Fruit fly (Drosophila melanogaster) S2 (cell line): ENCODE results near the gene hop.

Experiments used
- CG8478 ChIP-seq: fragments of >200 bp; optimal IDR thresholded peaks from 2 replicates; lab custom pipeline; 2018
- CTCF ChIP-seq, 2 experiments: fragments of >200 bp; optimal IDR thresholded peaks; 2 replicates each; lab custom pipeline; 2018

Gene hop

DNA sequence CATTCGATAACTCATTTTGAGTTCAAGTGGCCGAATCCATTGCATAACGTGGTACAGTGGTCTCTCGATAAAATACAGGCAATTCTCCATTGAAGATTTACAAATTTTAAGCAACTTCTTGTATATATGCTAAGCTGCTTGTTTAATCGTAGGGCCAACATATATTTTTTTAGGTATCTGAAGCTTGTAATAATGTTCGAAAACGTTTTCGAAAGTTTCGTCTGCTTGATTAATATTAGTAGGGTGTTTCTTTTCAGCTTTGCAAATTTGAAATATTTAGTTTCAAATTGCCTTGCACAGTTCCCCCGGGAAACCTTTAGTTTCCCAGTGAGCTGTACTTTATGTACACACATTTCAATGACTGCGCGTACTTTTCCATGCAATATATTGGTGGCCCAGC is 11.8 kb upstream of the hop start:
- TF ChIP-seq CTCF (optimal IDR thresholded peaks at IDR 0.05; lab: Kevin White, UChicago) (no peak), CG8478 (lab: Kevin White, UChicago) (no peak)

DNA sequence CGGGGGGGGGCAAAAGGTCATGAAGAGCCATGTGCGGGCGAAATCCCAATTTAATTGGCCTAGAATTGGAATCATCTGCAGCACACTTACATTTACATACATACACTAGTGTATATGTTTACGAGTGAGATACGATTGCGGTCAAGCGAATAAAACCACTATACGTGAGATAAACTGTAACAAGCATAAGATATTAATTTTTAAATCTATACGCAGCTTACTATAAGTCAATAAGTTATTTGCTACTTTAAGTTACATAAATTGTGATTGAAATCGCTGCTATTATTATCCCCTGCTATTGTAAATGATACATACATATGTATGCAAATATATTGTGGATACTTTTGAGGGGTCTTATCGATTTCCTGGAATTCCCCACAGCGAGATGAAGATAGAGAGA is 11.2 kb upstream of the hop start:
- TF ChIP-seq CG8478 (lab: Kevin White, UChicago): no peak
- no peak for TF ChIP-seq CTCF (optimal IDR thresholded peaks at IDR 0.05; lab: Kevin White, UChicago)

DNA sequence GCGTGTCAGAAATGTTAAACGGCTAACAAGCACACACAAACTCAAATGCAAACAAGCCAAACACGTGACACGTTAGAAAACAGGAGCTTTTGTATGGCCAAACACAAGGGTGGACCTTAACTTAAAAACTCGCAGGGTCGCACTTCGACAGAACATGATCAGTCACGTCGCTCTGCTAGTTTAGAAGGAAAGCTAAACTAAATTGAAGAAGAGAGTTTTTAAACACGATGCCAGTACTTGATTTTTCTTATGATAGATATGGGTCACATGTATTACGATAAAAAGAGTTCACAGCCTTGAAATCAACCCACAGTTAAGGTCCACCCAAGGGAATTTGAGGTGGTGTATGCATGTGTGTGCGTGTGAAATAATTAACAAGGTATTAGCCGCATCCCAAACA is 10.5 kb upstream of the hop start:
- TF ChIP-seq CG8478 (lab: Kevin White, UChicago) (no peak), CTCF (optimal IDR thresholded peaks at IDR 0.05; lab: Kevin White, UChicago) (no peak)

DNA sequence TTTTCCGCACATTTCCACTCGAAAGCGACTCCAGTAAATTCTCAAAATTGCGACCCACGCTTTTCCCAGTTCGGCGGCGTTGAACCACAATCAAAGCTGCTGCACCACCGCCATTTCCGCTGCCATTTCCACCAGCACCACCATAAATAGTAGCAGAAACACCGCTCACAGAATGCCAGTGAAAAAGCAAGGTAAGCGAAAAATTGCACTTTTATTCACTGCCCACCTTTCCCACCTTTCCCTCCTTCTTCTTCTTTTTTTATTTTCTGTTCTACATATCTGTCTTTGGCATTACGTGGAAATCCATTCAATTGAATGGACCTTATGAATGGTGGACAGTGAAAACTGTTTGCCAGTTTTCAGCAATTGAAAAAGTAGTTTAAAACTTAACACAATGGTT is 6.4 kb upstream of the hop start:
- TF ChIP-seq CTCF (optimal IDR thresholded peaks at IDR 0.05; lab: Kevin White, UChicago) (no peak), CG8478 (lab: Kevin White, UChicago) (no peak)

DNA sequence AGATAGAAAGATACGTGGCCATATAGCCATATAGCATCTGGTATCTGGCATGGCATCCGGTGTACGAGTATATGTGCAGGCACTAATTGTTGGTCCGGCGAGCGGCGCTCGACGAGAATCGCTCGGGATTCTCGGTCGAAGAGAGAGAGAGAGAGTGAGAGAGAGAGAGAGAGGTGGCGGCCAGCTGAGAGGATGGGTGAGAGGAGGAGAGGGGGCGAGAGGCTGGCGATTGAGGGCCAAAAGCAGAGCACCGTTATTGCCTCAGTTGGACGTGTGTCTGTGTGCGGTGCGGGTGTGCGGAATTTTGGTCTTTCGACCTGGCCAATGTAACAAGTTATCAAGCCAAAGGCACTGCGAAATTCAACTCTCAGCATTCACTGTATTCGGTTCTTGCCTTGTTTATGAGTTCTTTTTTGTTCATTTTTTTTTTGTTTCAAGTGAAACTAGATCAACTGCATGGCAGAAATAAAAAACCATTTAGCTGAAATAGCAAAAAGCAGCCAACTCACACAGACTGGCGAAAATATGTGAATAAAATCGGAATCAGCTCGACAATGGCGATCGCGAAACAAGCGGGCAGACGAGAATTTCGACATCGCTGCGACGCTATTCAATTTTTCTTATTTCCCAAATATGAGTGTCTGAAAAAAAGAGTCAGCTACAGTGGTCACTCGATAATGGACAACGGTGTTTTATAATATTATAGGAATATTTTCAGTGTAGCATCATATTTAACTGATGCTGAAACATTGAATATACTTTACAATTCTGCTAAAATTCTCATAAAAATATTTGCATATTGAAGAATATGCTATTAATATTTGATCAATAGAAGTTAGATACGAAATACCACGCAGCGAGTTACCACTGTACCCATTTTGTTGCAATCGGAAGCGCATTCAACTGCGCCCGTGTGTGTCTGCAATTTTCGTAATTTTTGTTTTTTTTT is 5.1 kb upstream of the hop start:
- TF ChIP-seq CTCF (optimal IDR thresholded peaks at IDR 0.05; lab: Kevin White, UChicago): no peak
- no peak for TF ChIP-seq CG8478 (lab: Kevin White, UChicago)

DNA sequence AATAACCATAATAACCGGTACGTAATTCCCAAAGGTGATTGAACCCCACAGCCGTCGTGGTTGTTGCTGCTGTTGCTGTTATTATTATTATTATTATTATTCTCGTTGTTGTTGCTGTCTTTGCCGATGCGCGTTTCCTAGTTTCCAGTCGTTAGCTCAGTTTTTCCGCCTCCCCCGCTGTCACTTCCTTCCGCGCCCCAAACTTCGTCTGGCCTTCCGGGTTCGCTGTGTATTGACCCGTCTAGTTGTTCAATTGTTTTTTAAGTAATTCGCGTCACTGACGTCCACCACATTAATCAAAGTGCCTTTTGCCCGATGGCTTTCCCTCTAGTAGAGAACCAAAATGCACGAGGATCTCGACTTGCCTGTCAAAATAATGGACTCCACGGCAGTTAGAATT is 3.7 kb upstream of the hop start:
- no peak for TF ChIP-seq CG8478 (lab: Kevin White, UChicago)
- TF ChIP-seq CTCF (optimal IDR thresholded peaks at IDR 0.05; lab: Kevin White, UChicago): no peak

DNA sequence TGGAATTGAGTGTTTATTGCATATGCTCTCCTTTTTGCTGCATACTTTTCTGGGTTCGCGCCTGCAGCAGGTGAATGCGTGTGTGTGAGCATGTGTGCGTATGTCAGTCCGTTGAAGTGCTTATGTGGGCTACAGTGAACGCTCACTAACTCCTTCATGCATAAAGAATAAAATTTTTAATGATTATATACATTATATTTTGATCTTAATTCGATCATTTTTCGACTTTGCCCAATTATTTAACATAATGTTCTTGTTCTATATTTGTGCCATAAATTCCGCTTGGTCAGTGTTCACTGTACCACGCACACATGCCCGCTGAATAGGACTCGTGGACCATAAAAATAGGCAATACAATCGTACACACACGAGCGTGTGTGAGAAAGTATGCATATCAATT is 2.9 kb upstream of the hop start:
- no peak for TF ChIP-seq CG8478 (lab: Kevin White, UChicago)
- TF ChIP-seq CTCF (optimal IDR thresholded peaks at IDR 0.05; lab: Kevin White, UChicago): no peak

DNA sequence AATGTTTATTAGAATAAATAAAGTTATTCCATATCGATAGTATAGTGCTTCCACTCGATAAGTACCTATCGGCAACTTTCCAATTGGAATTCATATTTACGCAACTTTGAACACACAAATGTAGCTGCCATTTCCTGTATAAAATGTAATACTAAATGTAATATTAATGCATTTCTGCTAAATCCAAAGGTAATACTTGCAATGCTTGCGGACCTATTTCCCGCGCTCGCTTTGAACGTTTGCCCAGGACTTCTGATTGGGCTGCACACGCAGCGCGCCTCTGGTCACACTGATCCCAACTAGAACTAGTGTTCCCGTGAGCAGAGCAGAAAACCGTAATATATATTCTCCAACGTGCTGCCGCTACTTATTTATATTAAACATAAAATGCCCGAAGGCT is 1.5 kb upstream of the hop start, which contains the start of gene dlg1:
TSS of gene dlg1 (plus strand) at position 292 of the 400 bp plus-strand sequence.
- TF ChIP-seq CG8478 (lab: Kevin White, UChicago): no peak

DNA sequence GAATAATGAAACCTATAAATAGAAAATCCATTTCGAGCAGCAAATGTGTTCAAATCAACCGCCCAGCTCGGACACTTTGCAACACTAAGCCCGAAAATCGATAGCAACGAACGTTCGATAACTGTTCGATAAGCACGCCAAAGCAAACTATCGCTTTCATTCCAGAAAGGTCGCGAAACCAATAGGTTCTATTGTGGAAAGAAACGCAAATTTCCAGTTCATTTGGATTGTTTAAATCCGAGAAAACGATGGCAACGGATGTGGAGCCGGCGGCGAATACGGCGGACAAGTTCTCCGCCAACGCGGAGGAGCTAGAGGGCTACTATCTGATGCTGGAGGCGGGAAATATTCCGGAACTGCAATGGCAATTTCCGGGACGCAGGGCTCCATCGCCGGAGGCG is 8.8 kb downstream of the hop start, which contains the start of gene Pa1:
TSS of gene Pa1 (plus strand) at position 156 of the 401 bp plus-strand sequence.
- TF ChIP-seq CG8478 (lab: Kevin White, UChicago) (no peak), CTCF (optimal IDR thresholded peaks at IDR 0.05; lab: Kevin White, UChicago) (no peak)

DNA sequence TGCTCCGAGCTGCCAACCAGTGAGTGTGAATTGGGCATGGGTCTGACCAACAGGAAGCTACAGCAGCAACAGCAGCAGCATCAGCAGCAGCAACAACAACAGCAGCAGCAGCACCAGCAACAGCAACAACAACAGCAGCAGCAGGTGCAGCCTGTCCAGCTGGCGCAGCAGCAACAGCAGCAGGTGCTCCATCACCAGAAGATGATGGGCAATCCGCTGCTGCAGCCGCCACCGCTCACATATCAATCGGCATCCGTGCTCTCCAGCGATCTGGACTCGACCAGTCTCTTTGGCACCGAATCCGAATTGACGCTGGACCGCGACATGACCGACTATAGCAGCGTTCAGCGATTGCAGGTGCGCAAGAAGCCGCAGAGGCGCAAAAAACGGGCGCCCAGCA is 11.2 kb downstream of the hop start:
- TF ChIP-seq CTCF (optimal IDR thresholded peaks at IDR 0.05; lab: Kevin White, UChicago) (no peak), CG8478 (lab: Kevin White, UChicago) (no peak)

DNA sequence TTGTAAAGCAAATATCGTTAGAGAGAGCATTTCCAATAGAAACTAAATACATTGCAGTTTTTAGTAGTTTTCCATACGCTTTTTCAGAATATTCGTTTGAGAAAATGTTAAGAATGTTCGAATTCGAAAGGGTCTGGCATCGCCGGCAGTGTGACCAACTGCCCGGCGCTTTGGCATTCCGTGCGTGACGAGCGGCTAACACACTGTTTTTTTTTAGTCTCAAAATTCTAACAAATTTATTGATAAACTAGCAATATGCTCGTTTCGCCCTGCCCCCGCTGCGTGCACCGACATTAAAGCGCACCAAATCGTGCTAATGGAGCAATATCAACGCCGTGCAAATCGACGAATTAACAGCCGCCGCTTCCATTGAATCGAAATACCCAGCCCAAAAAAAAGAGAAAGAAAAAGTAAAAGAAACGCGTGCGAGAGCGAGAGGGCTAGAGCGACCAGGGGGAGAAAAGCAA is 12.2 kb downstream of the hop start, which contains the start of gene dsh:
TSS of gene dsh (plus strand) at position 174 of the 467 bp plus-strand sequence.
- no peak for TF ChIP-seq CG8478 (lab: Kevin White, UChicago)
- no peak for TF ChIP-seq CTCF (optimal IDR thresholded peaks at IDR 0.05; lab: Kevin White, UChicago)

DNA sequence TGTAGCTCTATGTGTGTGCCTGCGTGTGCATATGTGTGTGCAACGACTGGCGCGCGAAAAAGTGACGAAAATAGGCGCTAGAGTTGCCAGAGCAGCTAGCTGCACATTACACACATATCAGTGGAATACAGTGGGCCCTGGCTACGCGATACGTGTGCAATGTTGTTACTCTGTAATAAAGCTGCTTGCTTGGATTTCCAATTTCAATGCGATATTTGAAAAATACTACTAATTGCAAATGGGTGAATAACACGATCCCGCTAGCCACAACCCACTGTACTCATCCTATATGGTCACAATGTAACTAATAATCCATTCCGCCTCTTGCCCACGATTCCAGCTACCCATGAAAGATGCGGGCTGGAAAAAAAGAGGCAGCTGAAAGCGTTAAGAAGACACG is 16.5 kb downstream of the hop start:
- TF ChIP-seq CG8478 (lab: Kevin White, UChicago) (no peak), CTCF (optimal IDR thresholded peaks at IDR 0.05; lab: Kevin White, UChicago) (no peak)

DNA sequence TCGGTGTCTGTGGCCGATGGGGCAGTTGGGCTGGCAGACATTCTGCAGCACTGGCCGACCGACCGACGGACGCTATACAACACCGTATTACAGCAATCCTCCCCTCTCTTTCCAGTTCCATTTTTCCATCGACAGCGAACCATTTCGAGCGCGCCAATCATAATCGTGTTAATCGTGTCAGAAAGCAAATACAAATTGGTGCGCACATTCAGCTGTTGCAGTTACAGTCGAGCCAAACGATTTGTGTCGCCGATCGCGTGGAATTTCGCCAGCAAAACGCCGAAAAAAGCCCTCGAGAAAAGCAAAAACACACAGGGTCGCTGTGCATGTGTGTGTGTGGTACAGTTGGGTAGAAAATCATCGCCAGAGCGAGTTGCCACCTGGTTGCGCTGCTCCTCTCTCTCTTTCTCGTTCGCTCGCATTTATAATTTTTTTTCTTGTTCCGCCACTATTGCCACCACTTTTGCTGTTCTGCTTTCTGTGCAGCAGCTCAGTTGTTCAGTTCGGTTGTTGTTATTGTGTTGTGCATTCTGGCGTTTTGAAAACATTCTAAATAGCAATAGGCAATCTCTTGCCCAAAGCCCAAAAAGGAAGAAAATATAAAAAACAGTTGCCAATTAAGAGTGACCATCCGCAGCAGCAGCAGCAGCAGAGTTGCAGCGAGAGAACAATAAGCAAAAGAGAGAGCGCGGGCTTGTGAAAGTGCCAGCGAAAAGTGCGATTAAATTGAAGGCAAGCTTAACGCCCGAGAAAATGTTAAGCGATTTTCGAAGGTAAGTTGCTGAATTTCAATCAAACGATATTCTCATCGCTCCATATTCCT is 17.2 kb downstream of the hop start, which contains the start of gene CG1737:
TSS of gene CG1737 (plus strand) at position 104 of the 823 bp plus-strand sequence.
- no peak for TF ChIP-seq CTCF (optimal IDR thresholded peaks at IDR 0.05; lab: Kevin White, UChicago)
- TF ChIP-seq CG8478 (lab: Kevin White, UChicago): no peak

DNA sequence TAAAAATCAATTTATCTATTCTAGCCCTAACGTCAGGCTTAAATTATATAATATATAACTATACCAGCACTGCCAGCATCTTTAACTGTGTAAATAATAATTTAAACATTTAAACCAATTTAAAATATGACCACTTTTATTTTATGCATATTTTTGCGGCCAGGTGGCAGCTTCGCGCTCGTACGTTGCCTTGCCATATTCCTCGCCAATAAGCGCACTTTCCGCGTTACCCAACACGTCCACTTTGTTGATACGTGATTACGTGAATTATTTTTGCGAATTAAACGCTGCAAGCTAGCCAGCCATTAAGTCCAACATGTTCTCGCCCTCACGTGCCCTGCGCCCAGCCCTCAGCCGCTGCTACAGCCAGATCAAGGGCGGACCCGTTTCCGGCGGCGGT is 18.1 kb downstream of the hop start, which contains the start of gene NdufV3:
TSS of gene NdufV3 (plus strand) at position 219 of the 400 bp plus-strand sequence.
- TF ChIP-seq CG8478 (lab: Kevin White, UChicago): no peak
- no peak for TF ChIP-seq CTCF (optimal IDR thresholded peaks at IDR 0.05; lab: Kevin White, UChicago)
